Worm (Caenorhabditis elegans) whole organism, young adult: ENCODE data around the gene mig-18.

ENCODE experiments used
- C17E4.6 ChIP-seq: fragments of 200-800 bp; sonication (Bioruptor generic); IDR thresholded peaks from 2 replicates; pipeline ENCODE4 v1.3.6; 2022; ENCODE audit warnings: missing genetic modification reagents, missing genetic modification characterization, missing compliant biosample characterization
- D2030.7 ChIP-seq: fragments of 200-800 bp; sonication (Bioruptor generic); IDR thresholded peaks from 2 replicates; pipeline ENCODE4 v1.3.6; 2022; ENCODE audit warnings: missing genetic modification reagents, missing genetic modification characterization, missing compliant biosample characterization
- F23B12.7 ChIP-seq: sonication (generic microtip); optimal IDR thresholded peaks from 2 replicates; lab custom pipeline; 2017; ENCODE audit warnings: missing genetic modification characterization, mild to moderate bottlenecking, missing compliant biosample characterization, antibody characterized with exemption, moderate library complexity; ENCODE audit not compliant: insufficient read depth
- F49E8.2 ChIP-seq: sonication (generic microtip); optimal IDR thresholded peaks from 3 replicates; lab custom pipeline; 2017; ENCODE audit warnings: missing genetic modification characterization, mild to moderate bottlenecking, missing compliant biosample characterization, antibody characterized with exemption, moderate library complexity; ENCODE audit not compliant: insufficient read depth
- K11D2.4 ChIP-seq: fragments of 200-800 bp; sonication (Bioruptor generic); IDR thresholded peaks from 2 replicates; pipeline ENCODE4 v1.3.6; 2022; ENCODE audit warnings: missing genetic modification reagents, missing genetic modification characterization, missing compliant biosample characterization
- Y79H2A.3 ChIP-seq: fragments of 200-800 bp; sonication (Bioruptor generic); conservative IDR thresholded peaks from 2 replicates; pipeline ENCODE4 v1.3.6; 2022; ENCODE audit warnings: missing genetic modification reagents, missing genetic modification characterization, missing compliant biosample characterization
- akir-1 ChIP-seq: fragments of 200-800 bp; sonication (Bioruptor generic); optimal IDR thresholded peaks from 2 replicates; lab custom pipeline; 2018; ENCODE audit warnings: mild to moderate bottlenecking, missing genetic modification characterization, moderate library complexity, missing compliant biosample characterization
- aptf-2 ChIP-seq: fragments of 200-800 bp; sonication (Bioruptor generic); conservative IDR thresholded peaks from 2 replicates; pipeline ENCODE4 v1.3.6; 2022; ENCODE audit warnings: missing genetic modification reagents, missing genetic modification characterization, missing compliant biosample characterization
- athp-1 ChIP-seq: sonication (generic microtip); optimal IDR thresholded peaks from 2 replicates; lab custom pipeline; 2017; ENCODE audit warnings: mild to moderate bottlenecking, missing genetic modification characterization, missing compliant biosample characterization
- attf-3 ChIP-seq: fragments of 200-800 bp; sonication (Bioruptor generic); conservative IDR thresholded peaks from 2 replicates; pipeline ENCODE4 v1.3.6; 2022; ENCODE audit warnings: missing genetic modification reagents, missing genetic modification characterization, missing compliant biosample characterization
- attf-5 ChIP-seq: fragments of 200-800 bp; sonication (Bioruptor generic); optimal IDR thresholded peaks from 2 replicates; lab custom pipeline; 2018; ENCODE audit warnings: mild to moderate bottlenecking, missing genetic modification characterization, missing compliant biosample characterization
- cebp-2 ChIP-seq: fragments of 200-800 bp; sonication (Bioruptor generic); IDR thresholded peaks from 2 replicates; pipeline ENCODE4 v1.3.6; 2022; ENCODE audit warnings: missing genetic modification characterization, missing compliant biosample characterization
- ceh-100 ChIP-seq: fragments of 200-800 bp; sonication (Bioruptor generic); IDR thresholded peaks from 2 replicates; pipeline ENCODE4 v1.3.6; 2022; ENCODE audit warnings: missing genetic modification reagents, missing genetic modification characterization, missing compliant biosample characterization
- ceh-58 ChIP-seq: fragments of 200-800 bp; sonication (Bioruptor generic); IDR thresholded peaks from 2 replicates; pipeline ENCODE4 v1.3.6; 2022; ENCODE audit warnings: missing genetic modification characterization, missing compliant biosample characterization
- ceh-91 ChIP-seq: fragments of 200-800 bp; sonication (Bioruptor generic); IDR thresholded peaks from 2 replicates; pipeline ENCODE4 v1.3.6; 2022; ENCODE audit warnings: missing genetic modification reagents, missing genetic modification characterization, missing compliant biosample characterization
- die-1 ChIP-seq: sonication (generic microtip); optimal IDR thresholded peaks from 2 replicates; lab custom pipeline; 2016; ENCODE audit warnings: missing genotype, mild to moderate bottlenecking, missing genetic modification characterization, missing compliant biosample characterization
- dpl-1 ChIP-seq: fragments of 150-350 bp; optimal IDR thresholded peaks from 2 replicates; lab custom pipeline; 2014; ENCODE audit warnings: missing biosample characterization, missing genetic modification reagents, missing genetic modification characterization
- efl-1 ChIP-seq: fragments of 150-350 bp; optimal IDR thresholded peaks from 2 replicates; lab custom pipeline; 2014; ENCODE audit warnings: missing biosample characterization, missing genetic modification reagents, missing genetic modification characterization
- egl-44 ChIP-seq: fragments of 200-800 bp; sonication (Bioruptor generic); IDR thresholded peaks from 2 replicates; pipeline ENCODE4 v1.3.6; 2022; ENCODE audit warnings: missing genetic modification reagents, missing genetic modification characterization, missing compliant biosample characterization
- egrh-3 ChIP-seq: fragments of 200-800 bp; sonication (Bioruptor generic); IDR thresholded peaks from 2 replicates; pipeline ENCODE4 v1.3.6; 2022; ENCODE audit warnings: missing genetic modification reagents, missing genetic modification characterization, missing compliant biosample characterization
- fkh-3 ChIP-seq: sonication (generic microtip); optimal IDR thresholded peaks from 2 replicates; lab custom pipeline; 2016; ENCODE audit warnings: mild to moderate bottlenecking, missing genetic modification characterization, missing compliant biosample characterization
- gei-17 ChIP-seq: fragments of 200-800 bp; sonication (Bioruptor generic); optimal IDR thresholded peaks from 2 replicates; lab custom pipeline; 2018; ENCODE audit warnings: mild to moderate bottlenecking, missing genetic modification characterization, missing compliant biosample characterization
- hlh-12 ChIP-seq: sonication (generic microtip); optimal IDR thresholded peaks from 2 replicates; lab custom pipeline; 2016; ENCODE audit warnings: missing genetic modification characterization, missing compliant biosample characterization
- hmg-1.2 ChIP-seq: fragments of 200-800 bp; sonication (Bioruptor generic); IDR thresholded peaks from 2 replicates; pipeline ENCODE4 v1.3.6; 2022; ENCODE audit warnings: missing genetic modification reagents, missing genetic modification characterization, missing compliant biosample characterization
- hsf-1 ChIP-seq: fragments of 200-800 bp; sonication (Bioruptor generic); IDR thresholded peaks from 2 replicates; pipeline ENCODE4 v1.3.6; 2022; ENCODE audit warnings: missing genetic modification reagents, missing genetic modification characterization, missing compliant biosample characterization
- let-526 ChIP-seq: fragments of 200-800 bp; sonication (Bioruptor generic); IDR thresholded peaks from 2 replicates; pipeline ENCODE4 v1.3.6; 2022; ENCODE audit warnings: missing genetic modification reagents, missing genetic modification characterization, missing compliant biosample characterization
- lin-26 ChIP-seq: fragments of 200-800 bp; sonication (Bioruptor generic); IDR thresholded peaks from 2 replicates; pipeline ENCODE4 v1.3.6; 2022; ENCODE audit warnings: missing genetic modification reagents, missing genetic modification characterization, missing compliant biosample characterization
- lin-35 ChIP-seq, 3 experiments: fragments of 150-350 bp in 2 of 3; sonication (generic microtip) in 1 of 3; optimal IDR thresholded peaks; 2 replicates each; lab custom pipeline; 2014 to 2018; ENCODE audit warnings: missing biosample characterization in 3 of 3, missing genetic modification characterization in 3 of 3, missing genetic modification reagents in 3 of 3
- lin-40 ChIP-seq: sonication (generic microtip); optimal IDR thresholded peaks from 2 replicates; lab custom pipeline; 2016; ENCODE audit warnings: missing genetic modification characterization, mild to moderate bottlenecking, missing compliant biosample characterization, missing genotype, missing genetic modification reagents
- lsl-1 ChIP-seq: fragments of 200-800 bp; sonication (Bioruptor generic); optimal IDR thresholded peaks from 2 replicates; lab custom pipeline; 2018; ENCODE audit warnings: mild to moderate bottlenecking, missing genetic modification characterization, moderate library complexity, missing compliant biosample characterization
- madf-6 ChIP-seq: fragments of 200-800 bp; sonication (Bioruptor generic); IDR thresholded peaks from 2 replicates; pipeline ENCODE4 v1.3.6; 2022; ENCODE audit warnings: missing genetic modification reagents, missing genetic modification characterization, missing compliant biosample characterization
- mcd-1 ChIP-seq: fragments of 200-800 bp; sonication (Bioruptor generic); IDR thresholded peaks from 2 replicates; pipeline ENCODE4 v1.3.6; 2022; ENCODE audit warnings: missing genetic modification reagents, missing genetic modification characterization, missing compliant biosample characterization
- mel-28 ChIP-seq: sonication (generic microtip); optimal IDR thresholded peaks from 2 replicates; lab custom pipeline; 2016; ENCODE audit warnings: borderline replicate concordance, mild to moderate bottlenecking, missing genetic modification characterization, missing compliant biosample characterization
- mxl-1 ChIP-seq: sonication (generic microtip); optimal IDR thresholded peaks from 2 replicates; lab custom pipeline; 2016; ENCODE audit warnings: missing genetic modification characterization, missing compliant biosample characterization
- nfyb-1 ChIP-seq: fragments of 200-800 bp; sonication (Bioruptor generic); IDR thresholded peaks from 2 replicates; pipeline ENCODE4 v1.3.6; 2022; ENCODE audit warnings: missing genetic modification reagents, missing genetic modification characterization, missing compliant biosample characterization
- nhr-80 ChIP-seq: sonication (generic microtip); optimal IDR thresholded peaks from 2 replicates; lab custom pipeline; 2016; ENCODE audit warnings: missing genetic modification characterization, missing compliant biosample characterization
- rcor-1 ChIP-seq: fragments of 200-800 bp; sonication (Bioruptor generic); IDR thresholded peaks from 2 replicates; pipeline ENCODE4 v1.3.6; 2022; ENCODE audit warnings: missing genetic modification reagents, missing genetic modification characterization, missing compliant biosample characterization
- snpc-1.1 ChIP-seq: sonication (generic microtip); optimal IDR thresholded peaks from 2 replicates; lab custom pipeline; 2017; ENCODE audit warnings: missing genetic modification characterization, mild to moderate bottlenecking, missing compliant biosample characterization, antibody characterized with exemption, moderate library complexity, missing genotype, missing genetic modification reagents; ENCODE audit not compliant: insufficient read depth
- snpc-1.3 ChIP-seq: sonication (generic microtip); optimal IDR thresholded peaks from 2 replicates; lab custom pipeline; 2017; ENCODE audit warnings: missing genetic modification characterization, mild to moderate bottlenecking, missing compliant biosample characterization, antibody characterized with exemption, moderate library complexity, missing genotype, missing genetic modification reagents; ENCODE audit not compliant: insufficient read depth
- snpc-4 ChIP-seq, 5 experiments: fragments of 150-350 bp in 1 of 5; sonication (generic microtip) in 4 of 5; optimal IDR thresholded peaks; 2 replicates each; lab custom pipeline; 2014 to 2018; ENCODE audit warnings: missing genetic modification characterization in 5 of 5, missing biosample characterization in 3 of 5, antibody characterized with exemption in 2 of 5, mild to moderate bottlenecking in 2 of 5, missing compliant biosample characterization in 2 of 5, missing genotype in 2 of 5, moderate library complexity in 2 of 5, missing genetic modification reagents in 1 of 5
- tbp1 ChIP-seq: fragments of 200-800 bp; sonication (Bioruptor generic); optimal IDR thresholded peaks from 2 replicates; lab custom pipeline; 2018; ENCODE audit warnings: mild to moderate bottlenecking, missing genetic modification characterization, missing compliant biosample characterization
- xnd-1 ChIP-seq: sonication (generic microtip); optimal IDR thresholded peaks from 2 replicates; lab custom pipeline; 2016; ENCODE audit warnings: missing genotype, missing genetic modification reagents, missing genetic modification characterization, missing compliant biosample characterization
- zfh-2 ChIP-seq: fragments of 200-800 bp; sonication (Bioruptor generic); conservative IDR thresholded peaks from 2 replicates; pipeline ENCODE4 v1.3.6; 2022; ENCODE audit warnings: missing genetic modification reagents, missing genetic modification characterization, missing compliant biosample characterization
- ztf-18 ChIP-seq: sonication (generic microtip); optimal IDR thresholded peaks from 2 replicates; lab custom pipeline; 2016; ENCODE audit warnings: missing genotype, mild to moderate bottlenecking, missing genetic modification characterization, missing compliant biosample characterization
- ztf-6 ChIP-seq: fragments of 200-800 bp; sonication (Bioruptor generic); IDR thresholded peaks from 2 replicates; pipeline ENCODE4 v1.3.6; 2022; ENCODE audit warnings: missing genetic modification reagents, missing genetic modification characterization, missing compliant biosample characterization

mig-18 gene

ce11 chrIII:13418975-13419374, 15.9 kb downstream of the mig-18 start:
- TF ChIP-seq hmg-1.2 (GFP tag; lab: Robert Waterston, UW): peak; percentile 59; the same call in 1 of the 2 replicates
- peak; percentile 3 for TF ChIP-seq lsl-1 (GFP tag; lab: Kevin White, UChicago)
- TF ChIP-seq xnd-1 (tag; lab: Kevin White, UChicago): peak; percentile 34
- no peak for TF ChIP-seq let-526 (GFP tag; lab: Robert Waterston, UW)
- peak; percentile 57 for TF ChIP-seq madf-6
- 0 out of 2 replicates have a peak, but pooled peaks have one; percentile 21 for TF ChIP-seq D2030.7 (GFP tag; lab: Robert Waterston, UW)
- peak; percentile 43 for TF ChIP-seq efl-1 (GFP tag; lab: Kevin White, UChicago)
- peak; percentile 76 for TF ChIP-seq die-1 (tag; lab: Kevin White, UChicago)
- TF ChIP-seq snpc-1.1 (tag; lab: Kevin White, UChicago): no peak

ce11 chrIII:13423414-13423813, 20.4 kb downstream of the mig-18 start, which contains the start of gene exo-1:
exo-1 (plus strand) TSS chrIII:13423514.
- TF ChIP-seq ztf-18 (tag; lab: Kevin White, UChicago) (peak; percentile 41), snpc-4 (GFP tag; optimal IDR thresholded peaks at IDR 0.05; lab: Kevin White, UChicago) (no peak), snpc-4 (tag; optimal IDR thresholded peaks at IDR 0.05; lab: Kevin White, UChicago) (no peak), attf-3 (GFP tag; lab: Robert Waterston, UW) (0 out of 2 replicates have a peak, but pooled peaks have one; percentile 20), egl-44 (no peak), lin-40 (no peak), nhr-80 (tag; lab: Kevin White, UChicago) (peak; percentile 36), C17E4.6 (no peak), lin-26 (GFP tag; lab: Robert Waterston, UW) (no peak), gei-17 (GFP tag; lab: Kevin White, UChicago) (no peak), hlh-12 (tag; lab: Kevin White, UChicago) (no peak), F23B12.7 (tag; lab: Kevin White, UChicago) (peak; percentile 95), rcor-1 (no peak), ceh-100 (peak; percentile 95), snpc-1.3 (tag; lab: Kevin White, UChicago) (no peak), athp-1 (tag; lab: Kevin White, UChicago) (no peak), tbp1 (peak; percentile 31), attf-5 (GFP tag; lab: Kevin White, UChicago) (peak; percentile 78), K11D2.4 (GFP tag; lab: Robert Waterston, UW) (no peak), ztf-6 (no peak), ceh-58 (no peak), dpl-1 (GFP tag; lab: Kevin White, UChicago) (peak; percentile 80), lin-35 (GFP tag; optimal IDR thresholded peaks at IDR 0.05; lab: Kevin White, UChicago) (peak in 1 of 3 experiments; percentile 83), nfyb-1 (GFP tag; lab: Robert Waterston, UW) (no peak), akir-1 (GFP tag; lab: Kevin White, UChicago) (no peak), D2030.7 (GFP tag; lab: Robert Waterston, UW) (peak; percentile 68), hsf-1 (GFP tag; lab: Robert Waterston, UW) (no peak), ceh-91 (GFP tag; lab: Robert Waterston, UW) (peak; percentile 49), lsl-1 (GFP tag; lab: Kevin White, UChicago) (peak; percentile 44), mel-28 (tag; lab: Kevin White, UChicago) (no peak), egrh-3 (GFP tag; lab: Robert Waterston, UW) (0 out of 2 replicates have a peak, but pooled peaks have one; percentile 18), mxl-1 (tag; lab: Kevin White, UChicago) (no peak), Y79H2A.3 (GFP tag; lab: Robert Waterston, UW) (no peak), xnd-1 (tag; lab: Kevin White, UChicago) (no peak), fkh-3 (tag; lab: Kevin White, UChicago) (no peak), F49E8.2 (tag; lab: Kevin White, UChicago) (no peak), mcd-1 (GFP tag; lab: Robert Waterston, UW) (peak; percentile 85), zfh-2 (GFP tag; lab: Robert Waterston, UW) (no peak), aptf-2 (no peak), cebp-2 (GFP tag; lab: Robert Waterston, UW) (no peak)
